Worm (Caenorhabditis elegans): ENCODE data around the gene gipc-1.
A peak's percentile ranks its signal among the peaks of the same experiment; 100 is the strongest.

Gene gipc-1

ce11 chrIII:4917960-4918712, 47.6 kb downstream of the gipc-1 start, which contains the start of gene rpb-8:
TSS of gene rpb-8 (minus strand) at chrIII:4918008.
- no peak for TF ChIP-seq dao-5 (tag; optimal IDR thresholded peaks at IDR 0.05)
- TF ChIP-seq W03F9.2 (tag; optimal IDR thresholded peaks at IDR 0.05): peak; percentile 60

ce11 chrIII:4918906-4919305, 48.3 kb downstream of the gipc-1 start:
- TF ChIP-seq him-1 (tag; optimal IDR thresholded peaks at IDR 0.05): no peak
- TF ChIP-seq dao-5 (tag; optimal IDR thresholded peaks at IDR 0.05): no peak

ce11 chrIII:4920221-4920620, 49.6 kb downstream of the gipc-1 start, which contains the start of gene ula-1:
TSS of gene ula-1 (minus strand) at chrIII:4920321.
- TF ChIP-seq him-1 (tag; optimal IDR thresholded peaks at IDR 0.05): no peak
- no peak for TF ChIP-seq W03F9.2 (tag; optimal IDR thresholded peaks at IDR 0.05)
- TF ChIP-seq dao-5 (tag; optimal IDR thresholded peaks at IDR 0.05): no peak

Measured in whole organism, L4/young adult.